Fruit fly (Drosophila melanogaster) whole organism, prepupa: ENCODE measurements around the gene simj.

Experiments
- Blimp-1 ChIP-seq: fragments of 200-800 bp; sonication (Bioruptor generic); optimal IDR thresholded peaks from 3 replicates; lab custom pipeline; 2017; ENCODE audit warnings: missing biosample characterization, missing genetic modification characterization, mild to moderate bottlenecking, moderate library complexity, missing genetic modification reagents
- CG10631 ChIP-seq: fragments of 200-800 bp; sonication (Bioruptor generic); optimal IDR thresholded peaks from 2 replicates; lab custom pipeline; 2016; ENCODE audit warnings: missing biosample characterization, missing genetic modification characterization
- CG10669 ChIP-seq: fragments of 200-800 bp; sonication (Bioruptor generic); optimal IDR thresholded peaks from 3 replicates; lab custom pipeline; 2018; ENCODE audit warnings: missing biosample characterization, mild to moderate bottlenecking, missing genetic modification characterization, moderate library complexity
- CG11294 ChIP-seq: fragments of 200-800 bp; sonication (Bioruptor generic); IDR thresholded peaks from 2 replicates; pipeline ENCODE4 v1.3.6; 2022; ENCODE audit warnings: missing biosample characterization, missing genetic modification characterization
- CG11762 ChIP-seq: fragments of 200-800 bp; sonication (Bioruptor generic); optimal IDR thresholded peaks from 3 replicates; lab custom pipeline; 2016; ENCODE audit warnings: missing biosample characterization, missing genetic modification characterization; ENCODE audit not compliant: insufficient read depth
- CG11902 ChIP-seq: fragments of 200-800 bp; sonication (Bioruptor generic); optimal IDR thresholded peaks from 3 replicates; lab custom pipeline; 2016; ENCODE audit warnings: missing biosample characterization, missing genetic modification characterization
- CG15336 ChIP-seq: fragments of 200-800 bp; sonication (Bioruptor generic); IDR thresholded peaks from 2 replicates; pipeline ENCODE4 v1.3.6; 2022; ENCODE audit warnings: missing biosample characterization, missing genetic modification characterization
- CG1621 ChIP-seq: fragments of 200-800 bp; sonication (Bioruptor generic); optimal IDR thresholded peaks from 3 replicates; lab custom pipeline; 2018; ENCODE audit warnings: missing biosample characterization, mild to moderate bottlenecking, missing genetic modification characterization
- CG3032 ChIP-seq: fragments of 200-800 bp; optimal IDR thresholded peaks from 2 replicates; lab custom pipeline; 2019; ENCODE audit warnings: missing biosample characterization, mild to moderate bottlenecking, missing genetic modification characterization, moderate library complexity
- CG32006 ChIP-seq: fragments of 200-800 bp; sonication (Bioruptor generic); optimal IDR thresholded peaks from 3 replicates; lab custom pipeline; 2017; ENCODE audit warnings: missing biosample characterization, mild to moderate bottlenecking, missing genetic modification characterization
- CG34406 ChIP-seq: fragments of 200-800 bp; sonication (Bioruptor generic); optimal IDR thresholded peaks from 3 replicates; lab custom pipeline; 2016; ENCODE audit warnings: missing biosample characterization, missing genetic modification characterization
- CG3919 ChIP-seq: fragments of 200-800 bp; sonication (Bioruptor generic); optimal IDR thresholded peaks from 3 replicates; lab custom pipeline; 2016; ENCODE audit warnings: missing biosample characterization, missing genetic modification characterization
- CG4318 ChIP-seq: fragments of 200-800 bp; sonication (Bioruptor generic); optimal IDR thresholded peaks from 3 replicates; lab custom pipeline; 2017; ENCODE audit warnings: missing biosample characterization, mild to moderate bottlenecking, missing genetic modification characterization
- CG6163 ChIP-seq: fragments of 200-800 bp; sonication (Bioruptor generic); IDR thresholded peaks from 3 replicates; pipeline ENCODE4 v1.3.6; 2022; ENCODE audit warnings: missing biosample characterization, missing genetic modification characterization
- CG6276 ChIP-seq: fragments of 200-800 bp; sonication (Bioruptor generic); optimal IDR thresholded peaks from 2 replicates; lab custom pipeline; 2017; ENCODE audit warnings: missing biosample characterization, mild to moderate bottlenecking, missing genetic modification characterization
- CG6792 ChIP-seq: fragments of 200-800 bp; sonication (Bioruptor generic); optimal IDR thresholded peaks from 3 replicates; lab custom pipeline; 2016; ENCODE audit warnings: missing biosample characterization, missing genetic modification characterization
- CG6808 ChIP-seq: fragments of 200-800 bp; sonication (Bioruptor generic); optimal IDR thresholded peaks from 3 replicates; lab custom pipeline; 2017; ENCODE audit warnings: missing biosample characterization, missing genetic modification characterization, mild to moderate bottlenecking, moderate library complexity, missing genetic modification reagents
- CG6854 ChIP-seq: fragments of 200-800 bp; sonication (Bioruptor generic); optimal IDR thresholded peaks from 2 replicates; lab custom pipeline; 2017; ENCODE audit warnings: missing biosample characterization, mild to moderate bottlenecking, missing genetic modification characterization
- CG8119 ChIP-seq: fragments of 200-800 bp; sonication (Bioruptor generic); IDR thresholded peaks from 3 replicates; pipeline ENCODE4 v1.3.6; 2022; ENCODE audit warnings: missing biosample characterization, missing genetic modification characterization
- CG8319 ChIP-seq: fragments of 200-800 bp; sonication (Bioruptor generic); optimal IDR thresholded peaks from 3 replicates; lab custom pipeline; 2016; ENCODE audit warnings: missing biosample characterization, missing genetic modification characterization
- CG8632 ChIP-seq: fragments of 200-800 bp; sonication (Bioruptor generic); optimal IDR thresholded peaks from 3 replicates; lab custom pipeline; 2016; ENCODE audit warnings: missing biosample characterization, missing genetic modification characterization
- CG9139 ChIP-seq: fragments of 200-800 bp; sonication (Bioruptor generic); optimal IDR thresholded peaks from 3 replicates; lab custom pipeline; 2017; ENCODE audit warnings: missing biosample characterization, mild to moderate bottlenecking, missing genetic modification characterization
- Eip75B ChIP-seq: fragments of 200-800 bp; sonication (Bioruptor generic); optimal IDR thresholded peaks from 3 replicates; lab custom pipeline; 2016; ENCODE audit warnings: missing biosample characterization, missing genetic modification characterization
- Eip78C ChIP-seq: fragments of 200-800 bp; sonication (Bioruptor generic); peaks from one replicate; lab custom pipeline; 2016; ENCODE audit warnings: missing biosample characterization, missing genetic modification characterization
- Ets21C ChIP-seq: fragments of 200-800 bp; sonication (Bioruptor generic); optimal IDR thresholded peaks from 3 replicates; lab custom pipeline; 2016; ENCODE audit warnings: missing biosample characterization, missing genetic modification characterization
- Ets96B ChIP-seq: fragments of 200-800 bp; optimal IDR thresholded peaks from 2 replicates; lab custom pipeline; 2019; ENCODE audit warnings: missing biosample characterization, mild to moderate bottlenecking, missing genetic modification characterization, moderate library complexity
- Hr38 ChIP-seq: sonication (Bioruptor generic); optimal IDR thresholded peaks from 2 replicates; lab custom pipeline; 2016; ENCODE audit warnings: missing biosample characterization, missing genetic modification characterization
- Hr39 ChIP-seq: fragments of 200-800 bp; sonication (Bioruptor generic); optimal IDR thresholded peaks from 2 replicates; lab custom pipeline; 2016; ENCODE audit warnings: missing biosample characterization, missing genetic modification characterization
- Lpt ChIP-seq: fragments of 200-800 bp; sonication (Bioruptor generic); optimal IDR thresholded peaks from 3 replicates; lab custom pipeline; 2016; ENCODE audit warnings: missing biosample characterization, missing genetic modification characterization
- Met ChIP-seq: fragments of 200-800 bp; sonication (Bioruptor generic); optimal IDR thresholded peaks from 3 replicates; lab custom pipeline; 2016; ENCODE audit warnings: missing biosample characterization, missing genetic modification characterization
- OdsH ChIP-seq: fragments of 200-800 bp; sonication (Bioruptor generic); optimal IDR thresholded peaks from 3 replicates; lab custom pipeline; 2016; ENCODE audit warnings: missing biosample characterization, missing genetic modification characterization
- Smox ChIP-seq: fragments of 200-800 bp; sonication (Bioruptor generic); optimal IDR thresholded peaks from 3 replicates; lab custom pipeline; 2016; ENCODE audit warnings: missing biosample characterization, missing genetic modification characterization
- Sox102F ChIP-seq: fragments of 200-800 bp; sonication (Bioruptor generic); optimal IDR thresholded peaks from 2 replicates; lab custom pipeline; 2016; ENCODE audit warnings: missing biosample characterization, mild to moderate bottlenecking, missing genetic modification characterization
- Sox14 ChIP-seq: fragments of 200-800 bp; sonication (Bioruptor generic); optimal IDR thresholded peaks from 3 replicates; lab custom pipeline; 2016; ENCODE audit warnings: missing biosample characterization, missing genetic modification characterization
- Sox15 ChIP-seq: fragments of 200-800 bp; sonication (Bioruptor generic); optimal IDR thresholded peaks from 3 replicates; lab custom pipeline; 2016; ENCODE audit warnings: missing biosample characterization, missing genetic modification characterization
- achi ChIP-seq: fragments of 200-800 bp; sonication (Bioruptor generic); optimal IDR thresholded peaks from 3 replicates; lab custom pipeline; 2016; ENCODE audit warnings: missing biosample characterization, missing genetic modification characterization
- acj6 ChIP-seq: fragments of 200-800 bp; sonication (Bioruptor generic); optimal IDR thresholded peaks from 3 replicates; lab custom pipeline; 2016; ENCODE audit warnings: missing biosample characterization, missing genetic modification characterization
- cyc ChIP-seq: fragments of 200-800 bp; sonication (Bioruptor generic); optimal IDR thresholded peaks from 3 replicates; lab custom pipeline; 2016; ENCODE audit warnings: missing biosample characterization, missing genetic modification characterization
- dac ChIP-seq: fragments of 200-800 bp; sonication (Bioruptor generic); optimal IDR thresholded peaks from 2 replicates; lab custom pipeline; 2017; ENCODE audit warnings: missing biosample characterization, mild to moderate bottlenecking, missing genetic modification characterization
- dsx ChIP-seq: fragments of 200-800 bp; optimal IDR thresholded peaks from 3 replicates; lab custom pipeline; 2019; ENCODE audit warnings: missing biosample characterization, mild to moderate bottlenecking, missing genetic modification characterization, moderate library complexity; ENCODE audit not compliant: poor library complexity, severe bottlenecking
- eg ChIP-seq: fragments of 200-800 bp; sonication (Bioruptor generic); IDR thresholded peaks from 3 replicates; pipeline ENCODE4 v1.3.6; 2022; ENCODE audit warnings: missing biosample characterization, missing genetic modification characterization
- esn ChIP-seq: fragments of 200-800 bp; sonication (Bioruptor generic); optimal IDR thresholded peaks from 2 replicates; lab custom pipeline; 2016; ENCODE audit warnings: missing biosample characterization, mild to moderate bottlenecking, missing genetic modification characterization, moderate library complexity
- fd59A ChIP-seq: fragments of 200-800 bp; sonication (Bioruptor generic); optimal IDR thresholded peaks from 2 replicates; lab custom pipeline; 2017; ENCODE audit warnings: missing biosample characterization, mild to moderate bottlenecking, missing genetic modification characterization, missing genetic modification reagents
- fd85E ChIP-seq: fragments of 200-800 bp; sonication (Bioruptor generic); optimal IDR thresholded peaks from 3 replicates; lab custom pipeline; 2016; ENCODE audit warnings: missing biosample characterization, missing genetic modification characterization
- fkh ChIP-seq: fragments of 200-800 bp; sonication (Bioruptor generic); optimal IDR thresholded peaks from 3 replicates; lab custom pipeline; 2017; ENCODE audit warnings: missing biosample characterization, mild to moderate bottlenecking, missing genetic modification characterization, moderate library complexity
- net ChIP-seq: fragments of 200-800 bp; sonication (Bioruptor generic); optimal IDR thresholded peaks from 3 replicates; lab custom pipeline; 2016; ENCODE audit warnings: missing biosample characterization, missing genetic modification characterization
- salr ChIP-seq, 2 experiments: fragments of 200-800 bp; sonication (Bioruptor generic); optimal IDR thresholded peaks; 3 replicates each; lab custom pipeline; 2016 to 2018; ENCODE audit warnings: missing biosample characterization in 2 of 2, missing genetic modification characterization in 2 of 2, mild to moderate bottlenecking in 1 of 2
- spab ChIP-seq: fragments of 200-800 bp; sonication (Bioruptor generic); optimal IDR thresholded peaks from 2 replicates; lab custom pipeline; 2017; ENCODE audit warnings: missing biosample characterization, mild to moderate bottlenecking, missing genetic modification characterization, missing genetic modification reagents
- ss ChIP-seq, 2 experiments: fragments of 200-800 bp; sonication (Bioruptor generic); optimal IDR thresholded peaks; 2 replicates in 1 of 2; 3 replicates in 1 of 2; lab custom pipeline; 2017 to 2018; ENCODE audit warnings: mild to moderate bottlenecking in 2 of 2, missing biosample characterization in 2 of 2, missing genetic modification characterization in 2 of 2, moderate library complexity in 1 of 2
- svp ChIP-seq: fragments of 200-800 bp; sonication (Bioruptor generic); peaks from one replicate; lab custom pipeline; 2016; ENCODE audit warnings: missing biosample characterization, missing genetic modification characterization
- vri ChIP-seq: fragments of 200-800 bp; sonication (Bioruptor generic); optimal IDR thresholded peaks from 3 replicates; lab custom pipeline; 2016; ENCODE audit warnings: missing biosample characterization, mild to moderate bottlenecking, missing genetic modification characterization

The simj gene

DNA sequence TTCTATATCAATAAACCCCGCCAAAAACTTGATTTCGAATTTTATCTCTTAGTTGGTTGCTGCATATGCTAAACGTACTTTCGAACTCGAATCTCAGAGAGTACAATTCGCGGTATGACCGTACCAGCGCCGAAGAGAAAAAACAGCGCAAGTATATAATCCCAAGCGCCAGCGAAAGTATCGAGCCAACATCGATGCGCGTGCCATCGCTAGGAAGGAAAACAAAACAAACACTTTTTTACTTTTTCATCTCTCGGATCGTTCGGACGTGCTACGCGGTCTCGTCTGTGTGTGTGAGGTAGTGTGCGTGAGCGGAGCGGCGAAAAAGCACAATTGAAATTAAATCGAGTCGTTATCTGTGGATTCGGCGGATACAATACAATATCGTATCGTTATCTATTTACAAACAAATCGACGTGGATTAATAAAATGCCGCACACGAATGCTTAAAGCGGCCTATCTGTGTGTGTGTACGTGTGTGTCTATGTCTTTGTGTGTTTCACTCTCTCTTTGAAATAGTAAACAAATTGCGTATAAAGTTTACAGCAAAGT lies at the start of gene simj:
simj (plus strand) TSS at position 229 of the 552 bp plus-strand sequence.
- no peak for TF ChIP-seq CG4318
- TF ChIP-seq salr (GFP tag; optimal IDR thresholded peaks at IDR 0.05; lab: Kevin White, UChicago) = no peak
- peak; percentile 42 for TF ChIP-seq CG6808 (GFP tag; lab: Kevin White, UChicago)
- TF ChIP-seq CG8319 (GFP tag; lab: Kevin White, UChicago) = no peak
- TF ChIP-seq fkh (GFP tag; lab: Kevin White, UChicago) = peak; percentile 96
- peak; percentile 41 for TF ChIP-seq CG1621
- TF ChIP-seq Blimp-1 (GFP tag; lab: Kevin White, UChicago) = peak; percentile 13
- TF ChIP-seq CG8632 (GFP tag; lab: Kevin White, UChicago) = peak; percentile 13
- TF ChIP-seq Lpt = no peak
- no peak for TF ChIP-seq CG11762 (GFP tag; lab: Kevin White, UChicago)
- peak; percentile 48 for TF ChIP-seq Eip75B
- peak; percentile 60 for TF ChIP-seq vri (GFP tag; lab: Kevin White, UChicago)
- TF ChIP-seq dac (GFP tag; lab: Kevin White, UChicago) = no peak
- peak; percentile 28 for TF ChIP-seq Smox (GFP tag; lab: Kevin White, UChicago)
- no peak for TF ChIP-seq spab (GFP tag; lab: Kevin White, UChicago)
- peak; percentile 81 for TF ChIP-seq eg (GFP tag; lab: Robert Waterston, UW)
- TF ChIP-seq CG10631 (GFP tag; lab: Kevin White, UChicago) = no peak
- TF ChIP-seq CG6792 (GFP tag; lab: Kevin White, UChicago) = peak; percentile 17
- TF ChIP-seq Ets96B (tag; lab: Kevin White, UChicago) = peak; percentile 36
- no peak for TF ChIP-seq fd59A
- TF ChIP-seq net = peak; percentile 56
- peak; percentile 71 for TF ChIP-seq CG6854 (GFP tag; lab: Kevin White, UChicago)
- peak; percentile 77 for TF ChIP-seq CG6163
- TF ChIP-seq OdsH (GFP tag; lab: Kevin White, UChicago) = peak; percentile 34
- peak; percentile 10 for TF ChIP-seq acj6 (GFP tag; lab: Kevin White, UChicago)
- TF ChIP-seq cyc (GFP tag; lab: Kevin White, UChicago) = no peak
- TF ChIP-seq CG6276 (GFP tag; lab: Kevin White, UChicago) = peak; percentile 32
- no peak for TF ChIP-seq Ets21C (GFP tag; lab: Kevin White, UChicago)
- TF ChIP-seq achi = peak; percentile 4
- peak; percentile 86 for TF ChIP-seq Eip78C (GFP tag; lab: Kevin White, UChicago)
- peak; percentile 24 for TF ChIP-seq esn (GFP tag; lab: Kevin White, UChicago)
- TF ChIP-seq fd85E (GFP tag; lab: Kevin White, UChicago) = peak; percentile 60
- TF ChIP-seq Sox102F (GFP tag; lab: Kevin White, UChicago) = peak; percentile 49
- TF ChIP-seq CG11902 (GFP tag; lab: Kevin White, UChicago) = no peak
- TF ChIP-seq Hr38 (GFP tag; lab: Kevin White, UChicago) = no peak
- no peak for TF ChIP-seq CG11294 (GFP tag; lab: Robert Waterston, UW)
- no peak for TF ChIP-seq Sox15 (GFP tag; lab: Kevin White, UChicago)
- TF ChIP-seq dsx (GFP tag; lab: Kevin White, UChicago) = peak; percentile 60
- peak; percentile 22 for TF ChIP-seq CG3032 (tag; lab: Kevin White, UChicago)
- TF ChIP-seq CG9139 (GFP tag; lab: Kevin White, UChicago) = peak; percentile 27
- peak; percentile 17 for TF ChIP-seq CG34406 (GFP tag; lab: Kevin White, UChicago)
- TF ChIP-seq CG32006 = no peak
- TF ChIP-seq CG15336 = peak; percentile 57; the same call in 1 of the 2 replicates
- no peak for TF ChIP-seq svp
- TF ChIP-seq Met (GFP tag; lab: Kevin White, UChicago) = peak; percentile 44
- TF ChIP-seq ss (GFP tag; optimal IDR thresholded peaks at IDR 0.05; lab: Kevin White, UChicago) = peak; percentile 53 to 66
- TF ChIP-seq Sox14 = peak; percentile 66
- peak; percentile 44; the same call in 2 of the 3 replicates for TF ChIP-seq CG8119
- peak; percentile 40 for TF ChIP-seq CG3919 (GFP tag; lab: Kevin White, UChicago)
- no peak for TF ChIP-seq CG10669 (GFP tag; lab: Kevin White, UChicago)
- TF ChIP-seq Hr39 = no peak
